Worm (Caenorhabditis elegans) whole organism, L4 larva: ENCODE measurements around the gene tmem-17.
A peak's percentile ranks its signal among the peaks of the same experiment; 100 is the strongest.

Experiments used
- F10B5.3 ChIP-seq: sonication (generic microtip); optimal IDR thresholded peaks from 2 replicates; lab custom pipeline; 2016; ENCODE audit warnings: mild to moderate bottlenecking, missing genetic modification characterization, missing compliant biosample characterization
- F26F4.8 ChIP-seq: fragments of 200-800 bp; sonication (Bioruptor generic); conservative IDR thresholded peaks from 2 replicates; pipeline ENCODE4 v1.3.6; 2022; ENCODE audit warnings: missing genetic modification characterization, missing compliant biosample characterization
- F37D6.2 ChIP-seq: sonication (generic microtip); optimal IDR thresholded peaks from 2 replicates; lab custom pipeline; 2016; ENCODE audit warnings: mild to moderate bottlenecking, missing genetic modification characterization, missing compliant biosample characterization
- F44E2.7 ChIP-seq: fragments of 200-800 bp; sonication (Bioruptor generic); IDR thresholded peaks from 2 replicates; pipeline ENCODE4 v2.1.2; 2022; ENCODE audit warnings: missing genetic modification characterization, missing compliant biosample characterization
- R02D3.7 ChIP-seq: fragments of 150-350 bp; sonication (generic microtip); optimal IDR thresholded peaks from 3 replicates; lab custom pipeline; 2014; ENCODE audit warnings: missing biosample characterization, missing genetic modification characterization
- T20F7.1 ChIP-seq: fragments of 200-800 bp; sonication (Bioruptor generic); optimal IDR thresholded peaks from 2 replicates; lab custom pipeline; 2018; ENCODE audit warnings: mild to moderate bottlenecking, missing genetic modification characterization, missing compliant biosample characterization
- Y105C5A.15 ChIP-seq: fragments of 200-800 bp; sonication (Bioruptor generic); IDR thresholded peaks from 2 replicates; pipeline ENCODE4 v1.3.6; 2022; ENCODE audit warnings: missing genetic modification characterization, missing compliant biosample characterization
- Y48G9A.11 ChIP-seq: fragments of 200-800 bp; sonication (Bioruptor generic); IDR thresholded peaks from 2 replicates; pipeline ENCODE4 v1.3.6; 2022; ENCODE audit warnings: missing genetic modification reagents, missing genetic modification characterization, missing compliant biosample characterization
- Y75B8A.6 ChIP-seq: fragments of 200-800 bp; sonication (Bioruptor generic); IDR thresholded peaks from 2 replicates; pipeline ENCODE4 v1.3.6; 2022; ENCODE audit warnings: missing genetic modification reagents, missing genetic modification characterization, missing compliant biosample characterization
- ZK337.2 ChIP-seq: fragments of 200-800 bp; sonication (Bioruptor generic); IDR thresholded peaks from 2 replicates; pipeline ENCODE4 v1.3.6; 2022; ENCODE audit warnings: missing genetic modification reagents, missing genetic modification characterization, missing compliant biosample characterization
- ceh-82 ChIP-seq: sonication (generic microtip); optimal IDR thresholded peaks from 2 replicates; lab custom pipeline; 2017; ENCODE audit warnings: missing biosample characterization, missing genetic modification characterization
- ces-1 ChIP-seq: fragments of 150-350 bp; sonication (generic microtip); optimal IDR thresholded peaks from 4 replicates; lab custom pipeline; 2014; ENCODE audit warnings: missing biosample characterization, missing genetic modification reagents, missing genetic modification characterization
- daf-12 ChIP-seq: fragments of 150-350 bp; optimal IDR thresholded peaks from 2 replicates; lab custom pipeline; 2014; ENCODE audit warnings: missing biosample characterization, missing genetic modification reagents, missing genetic modification characterization
- daf-8 ChIP-seq: fragments of 200-800 bp; sonication (Bioruptor generic); IDR thresholded peaks from 2 replicates; pipeline ENCODE4 v1.3.6; 2022; ENCODE audit warnings: missing genetic modification characterization, missing compliant biosample characterization
- dmd-6 ChIP-seq: fragments of 200-800 bp; sonication (Bioruptor generic); IDR thresholded peaks from 2 replicates; pipeline ENCODE4 v1.3.6; 2022; ENCODE audit warnings: missing genetic modification reagents, missing genetic modification characterization, missing compliant biosample characterization
- dmd-8 ChIP-seq: fragments of 200-800 bp; sonication (Bioruptor generic); IDR thresholded peaks from 2 replicates; pipeline ENCODE4 v1.3.6; 2022; ENCODE audit warnings: missing genetic modification characterization, missing compliant biosample characterization
- dve-1 ChIP-seq: sonication (generic microtip); optimal IDR thresholded peaks from 2 replicates; lab custom pipeline; 2017; ENCODE audit warnings: antibody characterized with exemption, mild to moderate bottlenecking, missing genetic modification characterization, missing compliant biosample characterization; ENCODE audit not compliant: insufficient read depth
- egl-27 ChIP-seq: sonication (generic microtip); optimal IDR thresholded peaks from 3 replicates; lab custom pipeline; 2017; ENCODE audit warnings: missing biosample characterization, missing genetic modification reagents, missing genetic modification characterization
- egl-43 ChIP-seq: fragments of 200-800 bp; sonication (Bioruptor generic); IDR thresholded peaks from 2 replicates; pipeline ENCODE4 v1.3.6; 2022; ENCODE audit warnings: missing genetic modification reagents, missing genetic modification characterization, missing compliant biosample characterization
- fos-1 ChIP-seq: fragments of 150-350 bp; optimal IDR thresholded peaks from 2 replicates; lab custom pipeline; 2014; ENCODE audit warnings: missing biosample characterization, missing genetic modification characterization
- hlh-30 ChIP-seq: sonication (generic microtip); optimal IDR thresholded peaks from 2 replicates; lab custom pipeline; 2017; ENCODE audit warnings: antibody characterized with exemption, mild to moderate bottlenecking, missing genetic modification characterization, missing compliant biosample characterization; ENCODE audit not compliant: insufficient read depth
- hmg-1.1 ChIP-seq: fragments of 200-800 bp; sonication (Bioruptor generic); IDR thresholded peaks from 2 replicates; pipeline ENCODE4 v1.3.6; 2022; ENCODE audit warnings: missing genetic modification reagents, missing genetic modification characterization, missing compliant biosample characterization
- lim-7 ChIP-seq: fragments of 200-800 bp; sonication (Bioruptor generic); IDR thresholded peaks from 2 replicates; pipeline ENCODE4 v1.3.6; 2022; ENCODE audit warnings: missing genetic modification characterization, missing compliant biosample characterization
- lin-15B ChIP-seq: fragments of 150-350 bp; sonication (generic microtip); optimal IDR thresholded peaks from 3 replicates; lab custom pipeline; 2014; ENCODE audit warnings: missing biosample characterization, missing genetic modification characterization
- lin-39 ChIP-seq: fragments of 150-350 bp; optimal IDR thresholded peaks from 2 replicates; lab custom pipeline; 2014; ENCODE audit warnings: missing biosample characterization, missing genetic modification reagents, missing genetic modification characterization
- madf-9 ChIP-seq: fragments of 200-800 bp; sonication (Bioruptor generic); conservative IDR thresholded peaks from 2 replicates; pipeline ENCODE4 v1.3.6; 2022; ENCODE audit warnings: missing genetic modification reagents, missing genetic modification characterization, missing compliant biosample characterization
- mdt-29 ChIP-seq: fragments of 200-800 bp; sonication (Bioruptor generic); IDR thresholded peaks from 2 replicates; pipeline ENCODE4 v1.3.6; 2022; ENCODE audit warnings: missing genetic modification reagents, missing genetic modification characterization, missing compliant biosample characterization
- mep-1 ChIP-seq: fragments of 150-350 bp; sonication (generic microtip); optimal IDR thresholded peaks from 3 replicates; lab custom pipeline; 2014; ENCODE audit warnings: missing biosample characterization, missing genetic modification characterization
- mes-2 ChIP-seq: sonication (generic microtip); optimal IDR thresholded peaks from 2 replicates; lab custom pipeline; 2016; ENCODE audit warnings: missing genotype, mild to moderate bottlenecking, missing genetic modification characterization, missing compliant biosample characterization; ENCODE audit not compliant: poor library complexity, severe bottlenecking
- mxl-2 ChIP-seq: fragments of 200-800 bp; sonication (Bioruptor generic); conservative IDR thresholded peaks from 2 replicates; pipeline ENCODE4 v1.3.6; 2022; ENCODE audit warnings: missing genetic modification reagents, missing genetic modification characterization, missing compliant biosample characterization
- nhr-10 ChIP-seq: fragments of 150-350 bp; optimal IDR thresholded peaks from 2 replicates; lab custom pipeline; 2014; ENCODE audit warnings: missing biosample characterization, missing genetic modification characterization
- nhr-102 ChIP-seq: sonication (generic microtip); optimal IDR thresholded peaks from 2 replicates; lab custom pipeline; 2016; ENCODE audit warnings: mild to moderate bottlenecking, missing genetic modification characterization, moderate library complexity, missing compliant biosample characterization
- nhr-111 ChIP-seq: fragments of 200-800 bp; sonication (Bioruptor generic); optimal IDR thresholded peaks from 2 replicates; lab custom pipeline; 2018; ENCODE audit warnings: mild to moderate bottlenecking, missing genetic modification characterization, missing compliant biosample characterization
- nhr-237 ChIP-seq: sonication (generic microtip); optimal IDR thresholded peaks from 2 replicates; lab custom pipeline; 2017; ENCODE audit warnings: missing biosample characterization, missing genetic modification characterization
- nhr-28 ChIP-seq: fragments of 150-350 bp; optimal IDR thresholded peaks from 2 replicates; lab custom pipeline; 2014; ENCODE audit warnings: missing biosample characterization, missing genetic modification characterization
- nhr-48 ChIP-seq: sonication (generic microtip); optimal IDR thresholded peaks from 2 replicates; lab custom pipeline; 2016; ENCODE audit warnings: mild to moderate bottlenecking, missing genetic modification characterization, missing compliant biosample characterization
- nhr-6 ChIP-seq: fragments of 150-350 bp; optimal IDR thresholded peaks from 2 replicates; lab custom pipeline; 2014; ENCODE audit warnings: missing biosample characterization, missing genetic modification characterization
- php-3 ChIP-seq: fragments of 200-800 bp; sonication (Bioruptor generic); IDR thresholded peaks from 2 replicates; pipeline ENCODE4 v1.3.6; 2022; ENCODE audit warnings: missing genetic modification reagents, missing genetic modification characterization, missing compliant biosample characterization
- pqm-1 ChIP-seq: sonication (generic microtip); optimal IDR thresholded peaks from 2 replicates; lab custom pipeline; 2017; ENCODE audit warnings: missing biosample characterization, missing genetic modification characterization
- sdz-12 ChIP-seq: fragments of 200-800 bp; sonication (Bioruptor generic); optimal IDR thresholded peaks from 2 replicates; lab custom pipeline; 2018; ENCODE audit warnings: mild to moderate bottlenecking, missing genetic modification characterization, missing compliant biosample characterization
- set-16 ChIP-seq: fragments of 200-800 bp; sonication (Bioruptor generic); IDR thresholded peaks from 2 replicates; pipeline ENCODE4 v1.3.6; 2022; ENCODE audit warnings: missing genetic modification reagents, missing genetic modification characterization, missing compliant biosample characterization
- skn-1 ChIP-seq: fragments of 150-350 bp; optimal IDR thresholded peaks from 2 replicates; lab custom pipeline; 2014; ENCODE audit warnings: missing biosample characterization, missing genetic modification characterization
- snpc-1.2 ChIP-seq: fragments of 200-800 bp; sonication (Bioruptor generic); IDR thresholded peaks from 2 replicates; pipeline ENCODE4 v1.3.6; 2022; ENCODE audit warnings: missing genetic modification reagents, missing genetic modification characterization, missing compliant biosample characterization
- tag-97 ChIP-seq: fragments of 200-800 bp; sonication (Bioruptor generic); IDR thresholded peaks from 2 replicates; pipeline ENCODE4 v1.3.6; 2022; ENCODE audit warnings: missing genetic modification characterization, missing compliant biosample characterization
- vab-7 ChIP-seq: fragments of 200-800 bp; sonication (Bioruptor generic); IDR thresholded peaks from 2 replicates; pipeline ENCODE4 v1.3.6; 2022; ENCODE audit warnings: missing genetic modification reagents, missing genetic modification characterization, missing compliant biosample characterization
- zfp-3 ChIP-seq: fragments of 200-800 bp; sonication (Bioruptor generic); conservative IDR thresholded peaks from 2 replicates; pipeline ENCODE4 v1.3.6; 2022; ENCODE audit warnings: missing genetic modification reagents, missing genetic modification characterization, missing compliant biosample characterization
- zip-11 ChIP-seq: fragments of 200-800 bp; sonication (Bioruptor generic); IDR thresholded peaks from 2 replicates; pipeline ENCODE4 v1.3.6; 2022; ENCODE audit warnings: missing genetic modification characterization, missing compliant biosample characterization
- zip-2 ChIP-seq: fragments of 150-350 bp; optimal IDR thresholded peaks from 2 replicates; lab custom pipeline; 2014; ENCODE audit warnings: missing biosample characterization, missing genetic modification characterization

tmem-17 gene

ce11 chrIII:7069981-7070380 is at the start of gene tmem-17:
tmem-17 (plus strand) TSS chrIII:7070281.
- TF ChIP-seq ceh-82 (tag; lab: Kevin White, UChicago) (no peak), mes-2 (tag; lab: Kevin White, UChicago) (no peak), Y75B8A.6 (GFP tag; lab: Robert Waterston, UW) (no peak), mdt-29 (GFP tag; lab: Robert Waterston, UW) (no peak), F37D6.2 (tag; lab: Kevin White, UChicago) (no peak), daf-12 (tag; lab: Kevin White, UChicago) (no peak), tag-97 (no peak), dmd-6 (GFP tag; lab: Robert Waterston, UW) (no peak), lim-7 (GFP tag; lab: Robert Waterston, UW) (no peak), nhr-28 (tag; lab: Kevin White, UChicago) (no peak), F10B5.3 (no peak), madf-9 (GFP tag; lab: Robert Waterston, UW) (no peak), skn-1 (no peak), daf-8 (GFP tag; lab: Robert Waterston, UW) (no peak)

- TF ChIP-seq ZK337.2 (GFP tag; lab: Robert Waterston, UW) (no peak), zip-2 (tag; lab: Kevin White, UChicago) (no peak), nhr-102 (no peak), fos-1 (no peak), nhr-237 (no peak), sdz-12 (no peak), F10B5.3 (no peak), mdt-29 (GFP tag; lab: Robert Waterston, UW) (no peak), set-16 (GFP tag; lab: Robert Waterston, UW) (no peak), nhr-10 (tag; lab: Kevin White, UChicago) (no peak), ces-1 (GFP tag; lab: Kevin White, UChicago) (no peak), skn-1 (no peak), nhr-6 (tag; lab: Kevin White, UChicago) (no peak), madf-9 (GFP tag; lab: Robert Waterston, UW) (no peak), snpc-1.2 (GFP tag; lab: Robert Waterston, UW) (no peak), zfp-3 (GFP tag; lab: Robert Waterston, UW) (no peak), dmd-8 (GFP tag; lab: Robert Waterston, UW) (no peak)
These were observed 49.6 kb upstream of the tmem-17 start, which contains the start of gene col-8 for ce11 chrIII:7020500-7020899. col-8 (minus strand) TSS chrIII:7020600.

- peak; percentile 40 for TF ChIP-seq dve-1 (tag; lab: Kevin White, UChicago)
- TF ChIP-seq mep-1 = peak; percentile 19
- TF ChIP-seq F26F4.8 = no peak
- TF ChIP-seq nhr-237 = no peak
- TF ChIP-seq pqm-1 (tag; lab: Kevin White, UChicago) = no peak
- no peak for TF ChIP-seq Y105C5A.15 (GFP tag; lab: Robert Waterston, UW)
- TF ChIP-seq php-3 = no peak
- TF ChIP-seq Y48G9A.11 = peak; percentile 98
- TF ChIP-seq hlh-30 (tag; lab: Kevin White, UChicago) = no peak
- peak; percentile 25; the same call in 1 of the 2 replicates for TF ChIP-seq hmg-1.1
- no peak for TF ChIP-seq egl-27 (tag; lab: Kevin White, UChicago)
- TF ChIP-seq nhr-48 (tag; lab: Kevin White, UChicago) = no peak
- peak; percentile 67 for TF ChIP-seq R02D3.7 (tag; lab: Kevin White, UChicago)
- TF ChIP-seq nhr-6 (tag; lab: Kevin White, UChicago) = no peak
- TF ChIP-seq mxl-2 (GFP tag; lab: Robert Waterston, UW) = no peak
- no peak for TF ChIP-seq lin-15B (tag; lab: Kevin White, UChicago)
- no peak for TF ChIP-seq zip-11 (GFP tag; lab: Robert Waterston, UW)
- no peak for TF ChIP-seq nhr-111
- TF ChIP-seq ZK337.2 (GFP tag; lab: Robert Waterston, UW) = no peak
- no peak for TF ChIP-seq zfp-3 (GFP tag; lab: Robert Waterston, UW)
- no peak for TF ChIP-seq ceh-82 (tag; lab: Kevin White, UChicago)
- TF ChIP-seq lin-39 (tag; lab: Kevin White, UChicago) = no peak
- peak; percentile 65 for TF ChIP-seq mes-2 (tag; lab: Kevin White, UChicago)
- peak; percentile 97 for TF ChIP-seq T20F7.1 (GFP tag; lab: Kevin White, UChicago)
- no peak for TF ChIP-seq F44E2.7 (GFP tag; lab: Robert Waterston, UW)
- no peak for TF ChIP-seq egl-43 (GFP tag; lab: Robert Waterston, UW)
- no peak for TF ChIP-seq vab-7 (GFP tag; lab: Robert Waterston, UW)
These were observed 48.9 kb upstream of the tmem-17 start, which contains the start of gene rfl-1 for ce11 chrIII:7021156-7021637. rfl-1 (plus strand) TSS chrIII:7021206.
